Fruit fly (Drosophila melanogaster): Measurements from ENCODE around the gene CG9121.
A peak's percentile ranks its signal among the peaks of the same experiment; 100 is the strongest.

CG9121 gene

DNA sequence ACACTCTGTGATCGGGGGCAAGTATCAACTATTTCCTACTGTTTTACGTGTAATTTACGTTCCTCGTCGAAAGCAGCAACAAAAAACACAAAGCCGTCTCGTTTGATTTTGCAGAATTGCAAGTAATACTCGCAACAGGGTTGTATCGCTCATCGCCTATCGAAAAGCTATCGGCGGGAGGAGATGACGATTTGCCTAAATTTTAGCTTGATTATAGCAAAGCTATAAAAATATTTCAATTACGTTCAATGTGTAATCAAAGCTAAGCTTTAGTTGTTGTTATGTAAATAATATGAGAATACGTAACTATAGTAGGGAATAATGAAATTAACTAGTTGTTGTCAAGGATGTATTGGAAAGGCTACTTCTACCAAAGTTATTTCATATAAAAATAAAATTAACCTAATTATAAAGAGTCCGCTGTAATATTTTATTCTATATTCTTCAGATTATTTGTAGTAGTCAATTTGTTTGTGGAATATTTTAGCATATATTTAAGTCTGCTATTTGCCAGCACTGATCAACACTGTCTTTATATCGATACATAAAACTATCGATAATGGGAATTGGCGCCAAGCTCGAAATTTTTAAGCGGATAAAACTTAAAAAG is 8.9 kb upstream of the CG9121 start, which contains the start of gene Rpn11 (continued):
- TF ChIP-seq CG10462 (GFP tag; optimal IDR thresholded peaks at IDR 0.05) (peak; percentile 11), CG16815 (GFP tag; optimal IDR thresholded peaks at IDR 0.05) (peak; percentile 44), Poxn (GFP tag; IDR thresholded peaks at IDR 0.05) (no peak), gt (GFP tag; IDR thresholded peaks at IDR 0.05) (no peak), CG11695 (GFP tag; IDR thresholded peaks at IDR 0.05) (no peak), odd (GFP tag; optimal IDR thresholded peaks at IDR 0.05) (peak; percentile 0), HHEX (GFP tag; optimal IDR thresholded peaks at IDR 0.05) (peak; percentile 42), p53 (GFP tag; optimal IDR thresholded peaks at IDR 0.05) (no peak), CG7786 (GFP tag; optimal IDR thresholded peaks at IDR 0.05) (peak; percentile 29), Spps (tag; optimal IDR thresholded peaks at IDR 0.05) (peak; percentile 34), CG18764 (GFP tag; optimal IDR thresholded peaks at IDR 0.05) (peak; percentile 28), CG10565 (GFP tag; optimal IDR thresholded peaks at IDR 0.05) (no peak), CG7928 (GFP tag; optimal IDR thresholded peaks at IDR 0.05) (no peak), CHES-1-like (GFP tag; optimal IDR thresholded peaks at IDR 0.05) (peak; percentile 7), cas (GFP tag; IDR thresholded peaks at IDR 0.05) (no peak), NK7.1 (GFP tag; optimal IDR thresholded peaks at IDR 0.05) (no peak), CG2120 (GFP tag; optimal IDR thresholded peaks at IDR 0.05) (peak; percentile 68), CG9215 (GFP tag; IDR thresholded peaks at IDR 0.05) (peak; percentile 40; the same call in 1 of the 2 replicates), ap (GFP tag; IDR thresholded peaks at IDR 0.05) (peak; percentile 34; the same call in 1 of the 2 replicates), Taf1 (GFP tag; IDR thresholded peaks at IDR 0.05) (no peak), ATbp (GFP tag; optimal IDR thresholded peaks at IDR 0.05) (no peak), ro (GFP tag; IDR thresholded peaks at IDR 0.05) (no peak), CG1529 (GFP tag; optimal IDR thresholded peaks at IDR 0.05) (peak; percentile 22), Dll (GFP tag; IDR thresholded peaks at IDR 0.05; ENCODE audit: partially characterized antibody) (peak; percentile 74), Meics (GFP tag; optimal IDR thresholded peaks at IDR 0.05) (peak; percentile 64), bsh (GFP tag; optimal IDR thresholded peaks at IDR 0.05) (peak in 1 of 2 experiments; percentile 41), Sox100B (GFP tag; optimal IDR thresholded peaks at IDR 0.05) (peak; percentile 69), ac (GFP tag; optimal IDR thresholded peaks at IDR 0.05) (no peak), ken (GFP tag; IDR thresholded peaks at IDR 0.05) (0 out of 3 replicates have a peak, but pooled peaks have one; percentile 11), scrt (GFP tag; optimal IDR thresholded peaks at IDR 0.05) (peak; percentile 15), tx (GFP tag; optimal IDR thresholded peaks at IDR 0.05) (peak; percentile 41), CG2712 (tag; optimal IDR thresholded peaks at IDR 0.05) (peak; percentile 76), Hr78 (GFP tag; optimal IDR thresholded peaks at IDR 0.05) (no peak), Dip3 (GFP tag; optimal IDR thresholded peaks at IDR 0.05) (peak; percentile 34), fd96Cb (tag; optimal IDR thresholded peaks at IDR 0.05) (peak; percentile 45), prd (optimal IDR thresholded peaks at IDR 0.05) (no peak), prd (GFP tag; IDR thresholded peaks at IDR 0.05) (peak; percentile 50), ranshi (GFP tag; IDR thresholded peaks at IDR 0.05) (0 out of 2 replicates have a peak, but pooled peaks have one; percentile 5), Hmr (GFP tag; optimal IDR thresholded peaks at IDR 0.05) (peak; percentile 53), trem (tag; optimal IDR thresholded peaks at IDR 0.05) (peak; percentile 66), wdn (GFP tag; IDR thresholded peaks at IDR 0.05) (no peak), jumu (GFP tag; optimal IDR thresholded peaks at IDR 0.05) (no peak), CG32532 (GFP tag; IDR thresholded peaks at IDR 0.05) (no peak; the same call in 1 of the 2 replicates), lola (GFP tag; optimal IDR thresholded peaks at IDR 0.05) (peak in 1 of 3 experiments; percentile 80), CG4617 (GFP tag; optimal IDR thresholded peaks at IDR 0.05; ENCODE audit: borderline replicate concordance) (peak; percentile 54), ERR (GFP tag; optimal IDR thresholded peaks at IDR 0.05) (no peak), sqz (GFP tag; optimal IDR thresholded peaks at IDR 0.05) (no peak), MBD-R2 (GFP tag; IDR thresholded peaks at IDR 0.05) (peak; percentile 73), Dp (GFP tag; optimal IDR thresholded peaks at IDR 0.05) (peak; percentile 87), CG5953 (GFP tag; IDR thresholded peaks at IDR 0.05) (no peak)

Measured in whole organism, embryonic.